Fruit fly (Drosophila melanogaster): ENCODE measurements around the gene CG43335.

DNA sequence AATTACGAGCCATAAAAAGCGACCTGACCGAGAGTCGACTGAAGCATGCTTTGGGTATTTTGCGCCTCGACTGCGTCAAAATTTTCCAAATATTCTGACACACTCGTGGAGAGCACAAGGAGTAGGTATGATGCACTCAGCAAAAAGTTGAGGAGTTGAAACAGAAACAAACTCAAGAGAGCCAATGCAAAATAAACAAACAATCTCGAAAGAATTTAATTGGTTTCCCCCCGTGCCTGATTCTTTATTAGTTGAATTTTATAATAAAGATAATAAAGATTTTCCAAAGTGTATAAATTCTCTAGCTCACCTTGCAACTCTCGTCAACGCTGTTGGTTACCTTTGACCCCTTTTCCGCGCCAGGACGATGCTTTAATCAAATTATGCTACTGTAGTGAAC, 20.1 kb downstream of the CG43335 start:
- TF ChIP-seq CG3838 (GFP tag; optimal IDR thresholded peaks at IDR 0.05) = no peak
- TF ChIP-seq crp (GFP tag; optimal IDR thresholded peaks at IDR 0.05) = no peak
- no peak for TF ChIP-seq CG1603 (tag; optimal IDR thresholded peaks at IDR 0.05)
- TF ChIP-seq CG3407 (GFP tag; optimal IDR thresholded peaks at IDR 0.05) = no peak
- TF ChIP-seq HLH3B (GFP tag; IDR thresholded peaks at IDR 0.05) = no peak
- TF ChIP-seq Fer1 (GFP tag; optimal IDR thresholded peaks at IDR 0.05) = no peak
- no peak for TF ChIP-seq grn (GFP tag; optimal IDR thresholded peaks at IDR 0.05)
- no peak for TF ChIP-seq dmrt99B (tag; optimal IDR thresholded peaks at IDR 0.05)
- no peak for TF ChIP-seq dimm (GFP tag; IDR thresholded peaks at IDR 0.05)
- peak; percentile 2 for TF ChIP-seq gem (tag; optimal IDR thresholded peaks at IDR 0.05)
- no peak for TF ChIP-seq CG10267 (tag; optimal IDR thresholded peaks at IDR 0.05)
- no peak for TF ChIP-seq pan (optimal IDR thresholded peaks at IDR 0.05)
- TF ChIP-seq pan (GFP tag; optimal IDR thresholded peaks at IDR 0.05 in 1 of 2, IDR thresholded peaks at IDR 0.05 in 1 of 2) = no peak
- TF ChIP-seq Hr3 (GFP tag; optimal IDR thresholded peaks at IDR 0.05) = no peak
- TF ChIP-seq CG13287 (GFP tag; IDR thresholded peaks at IDR 0.05; ENCODE audit: partially characterized antibody) = no peak
